Worm (Caenorhabditis elegans) whole organism, young adult: ENCODE measurements around the gene C33B4.4.

ENCODE experiments used
- B0019.2 ChIP-seq: fragments of 200-800 bp; sonication (Bioruptor generic); conservative IDR thresholded peaks from 2 replicates; pipeline ENCODE4 v1.3.6; 2022; ENCODE audit warnings: missing genetic modification reagents, missing genetic modification characterization, missing compliant biosample characterization
- C17E4.6 ChIP-seq: fragments of 200-800 bp; sonication (Bioruptor generic); IDR thresholded peaks from 2 replicates; pipeline ENCODE4 v1.3.6; 2022; ENCODE audit warnings: missing genetic modification reagents, missing genetic modification characterization, missing compliant biosample characterization
- F22D6.2 ChIP-seq: sonication (generic microtip); optimal IDR thresholded peaks from 2 replicates; lab custom pipeline; 2016; ENCODE audit warnings: mild to moderate bottlenecking, missing genetic modification characterization, missing compliant biosample characterization
- F23B12.7 ChIP-seq: sonication (generic microtip); optimal IDR thresholded peaks from 2 replicates; lab custom pipeline; 2017; ENCODE audit warnings: missing genetic modification characterization, mild to moderate bottlenecking, missing compliant biosample characterization, antibody characterized with exemption, moderate library complexity; ENCODE audit not compliant: insufficient read depth
- F37B4.10 ChIP-seq: fragments of 200-800 bp; sonication (Bioruptor generic); IDR thresholded peaks from 2 replicates; pipeline ENCODE4 v1.3.6; 2022; ENCODE audit warnings: missing genetic modification characterization, missing compliant biosample characterization
- F49E8.2 ChIP-seq: sonication (generic microtip); optimal IDR thresholded peaks from 3 replicates; lab custom pipeline; 2017; ENCODE audit warnings: missing genetic modification characterization, mild to moderate bottlenecking, missing compliant biosample characterization, antibody characterized with exemption, moderate library complexity; ENCODE audit not compliant: insufficient read depth
- K12H6.12 ChIP-seq: fragments of 200-800 bp; sonication (Bioruptor generic); optimal IDR thresholded peaks from 2 replicates; lab custom pipeline; 2018; ENCODE audit warnings: mild to moderate bottlenecking, missing genetic modification characterization, missing compliant biosample characterization
- Y53F4B.3 ChIP-seq: fragments of 200-800 bp; sonication (Bioruptor generic); IDR thresholded peaks from 2 replicates; pipeline ENCODE4 v1.3.6; 2022; ENCODE audit warnings: missing genetic modification reagents, missing genetic modification characterization, missing compliant biosample characterization
- Y53G8AR.9 ChIP-seq: fragments of 200-800 bp; sonication (Bioruptor generic); conservative IDR thresholded peaks from 2 replicates; pipeline ENCODE4 v1.3.6; 2022; ENCODE audit warnings: missing genetic modification reagents, missing genetic modification characterization, missing compliant biosample characterization
- Y56A3A.18 ChIP-seq: fragments of 200-800 bp; sonication (Bioruptor generic); IDR thresholded peaks from 2 replicates; pipeline ENCODE4 v1.3.6; 2022; ENCODE audit warnings: missing genetic modification reagents, missing genetic modification characterization, missing compliant biosample characterization
- Y79H2A.3 ChIP-seq: fragments of 200-800 bp; sonication (Bioruptor generic); conservative IDR thresholded peaks from 2 replicates; pipeline ENCODE4 v1.3.6; 2022; ENCODE audit warnings: missing genetic modification reagents, missing genetic modification characterization, missing compliant biosample characterization
- aptf-2 ChIP-seq: fragments of 200-800 bp; sonication (Bioruptor generic); conservative IDR thresholded peaks from 2 replicates; pipeline ENCODE4 v1.3.6; 2022; ENCODE audit warnings: missing genetic modification reagents, missing genetic modification characterization, missing compliant biosample characterization
- aptf-3 ChIP-seq: fragments of 200-800 bp; sonication (Bioruptor generic); IDR thresholded peaks from 2 replicates; pipeline ENCODE4 v1.3.6; 2022; ENCODE audit warnings: missing genetic modification characterization, missing compliant biosample characterization
- attf-3 ChIP-seq: fragments of 200-800 bp; sonication (Bioruptor generic); conservative IDR thresholded peaks from 2 replicates; pipeline ENCODE4 v1.3.6; 2022; ENCODE audit warnings: missing genetic modification reagents, missing genetic modification characterization, missing compliant biosample characterization
- attf-6 ChIP-seq: fragments of 200-800 bp; sonication (Bioruptor generic); IDR thresholded peaks from 2 replicates; pipeline ENCODE4 v1.3.6; 2022; ENCODE audit warnings: missing genetic modification reagents, missing genetic modification characterization, missing compliant biosample characterization
- cebp-1 ChIP-seq, 2 experiments: fragments of 200-800 bp in 1 of 2; sonication (Bioruptor generic) in 1 of 2; sonication (generic microtip) in 1 of 2; IDR thresholded peaks in 1 of 2; optimal IDR thresholded peaks in 1 of 2; 2 replicates each; pipeline versions ENCODE4 v1.3.6 to Lab custom; 2017 to 2022; ENCODE audit warnings: missing compliant biosample characterization in 2 of 2, missing genetic modification characterization in 2 of 2, mild to moderate bottlenecking in 1 of 2, missing genetic modification reagents in 1 of 2, moderate library complexity in 1 of 2
- ceh-58 ChIP-seq: fragments of 200-800 bp; sonication (Bioruptor generic); IDR thresholded peaks from 2 replicates; pipeline ENCODE4 v1.3.6; 2022; ENCODE audit warnings: missing genetic modification characterization, missing compliant biosample characterization
- ceh-91 ChIP-seq: fragments of 200-800 bp; sonication (Bioruptor generic); IDR thresholded peaks from 2 replicates; pipeline ENCODE4 v1.3.6; 2022; ENCODE audit warnings: missing genetic modification reagents, missing genetic modification characterization, missing compliant biosample characterization
- efl-1 ChIP-seq: fragments of 150-350 bp; optimal IDR thresholded peaks from 2 replicates; lab custom pipeline; 2014; ENCODE audit warnings: missing biosample characterization, missing genetic modification reagents, missing genetic modification characterization
- fkh-3 ChIP-seq: sonication (generic microtip); optimal IDR thresholded peaks from 2 replicates; lab custom pipeline; 2016; ENCODE audit warnings: mild to moderate bottlenecking, missing genetic modification characterization, missing compliant biosample characterization
- him-1 ChIP-seq: sonication (generic microtip); optimal IDR thresholded peaks from 2 replicates; lab custom pipeline; 2016; ENCODE audit warnings: missing genotype, missing genetic modification reagents, missing genetic modification characterization, missing compliant biosample characterization
- hmg-1.2 ChIP-seq: fragments of 200-800 bp; sonication (Bioruptor generic); IDR thresholded peaks from 2 replicates; pipeline ENCODE4 v1.3.6; 2022; ENCODE audit warnings: missing genetic modification reagents, missing genetic modification characterization, missing compliant biosample characterization
- hrde-1 ChIP-seq: sonication (generic microtip); optimal IDR thresholded peaks from 2 replicates; lab custom pipeline; 2016; ENCODE audit warnings: missing genetic modification characterization, mild to moderate bottlenecking, missing compliant biosample characterization, moderate library complexity, missing genotype, missing genetic modification reagents, borderline replicate concordance
- let-526 ChIP-seq: fragments of 200-800 bp; sonication (Bioruptor generic); IDR thresholded peaks from 2 replicates; pipeline ENCODE4 v1.3.6; 2022; ENCODE audit warnings: missing genetic modification reagents, missing genetic modification characterization, missing compliant biosample characterization
- lir-1 ChIP-seq: fragments of 200-800 bp; sonication (Bioruptor generic); conservative IDR thresholded peaks from 2 replicates; pipeline ENCODE4 v1.3.6; 2022; ENCODE audit warnings: missing genetic modification reagents, missing genetic modification characterization, missing compliant biosample characterization
- lsy-27 ChIP-seq: sonication (generic microtip); optimal IDR thresholded peaks from 2 replicates; lab custom pipeline; 2017; ENCODE audit warnings: missing genetic modification characterization, mild to moderate bottlenecking, missing compliant biosample characterization, antibody characterized with exemption, missing genotype, borderline replicate concordance; ENCODE audit not compliant: insufficient read depth
- madf-6 ChIP-seq: fragments of 200-800 bp; sonication (Bioruptor generic); IDR thresholded peaks from 2 replicates; pipeline ENCODE4 v1.3.6; 2022; ENCODE audit warnings: missing genetic modification reagents, missing genetic modification characterization, missing compliant biosample characterization
- madf-8 ChIP-seq: fragments of 200-800 bp; sonication (Bioruptor generic); conservative IDR thresholded peaks from 2 replicates; pipeline ENCODE4 v1.3.6; 2022; ENCODE audit warnings: missing genetic modification reagents, missing genetic modification characterization, missing compliant biosample characterization
- mxl-1 ChIP-seq: sonication (generic microtip); optimal IDR thresholded peaks from 2 replicates; lab custom pipeline; 2016; ENCODE audit warnings: missing genetic modification characterization, missing compliant biosample characterization
- nhr-27 ChIP-seq: fragments of 200-800 bp; sonication (Bioruptor generic); optimal IDR thresholded peaks from 2 replicates; lab custom pipeline; 2018; ENCODE audit warnings: mild to moderate bottlenecking, missing genetic modification characterization, moderate library complexity, missing compliant biosample characterization
- nhr-80 ChIP-seq: sonication (generic microtip); optimal IDR thresholded peaks from 2 replicates; lab custom pipeline; 2016; ENCODE audit warnings: missing genetic modification characterization, missing compliant biosample characterization
- pbrm-1 ChIP-seq: fragments of 200-800 bp; sonication (Bioruptor generic); IDR thresholded peaks from 2 replicates; pipeline ENCODE4 v1.3.6; 2022; ENCODE audit warnings: missing genetic modification reagents, missing genetic modification characterization, missing compliant biosample characterization
- pha-4 ChIP-seq: fragments of 150-350 bp; sonication (generic microtip); optimal IDR thresholded peaks from 2 replicates; lab custom pipeline; 2014; ENCODE audit warnings: missing biosample characterization, missing genetic modification reagents, missing genetic modification characterization
- repo-1 ChIP-seq: sonication (generic microtip); optimal IDR thresholded peaks from 2 replicates; lab custom pipeline; 2017; ENCODE audit warnings: mild to moderate bottlenecking, missing genetic modification characterization, missing compliant biosample characterization
- snpc-1.3 ChIP-seq: sonication (generic microtip); optimal IDR thresholded peaks from 2 replicates; lab custom pipeline; 2017; ENCODE audit warnings: missing genetic modification characterization, mild to moderate bottlenecking, missing compliant biosample characterization, antibody characterized with exemption, moderate library complexity, missing genotype, missing genetic modification reagents; ENCODE audit not compliant: insufficient read depth
- somi-1 ChIP-seq: fragments of 200-800 bp; sonication (Bioruptor generic); optimal IDR thresholded peaks from 2 replicates; lab custom pipeline; 2018; ENCODE audit warnings: mild to moderate bottlenecking, missing genetic modification characterization, missing compliant biosample characterization
- unc-62 ChIP-seq: fragments of 150-350 bp; optimal IDR thresholded peaks from 2 replicates; lab custom pipeline; 2014; ENCODE audit warnings: missing biosample characterization, missing genetic modification reagents, missing genetic modification characterization
- ztf-25 ChIP-seq: fragments of 200-800 bp; sonication (Bioruptor generic); IDR thresholded peaks from 2 replicates; pipeline ENCODE4 v1.3.6; 2022; ENCODE audit warnings: missing genetic modification reagents, missing genetic modification characterization, missing compliant biosample characterization
- ztf-28 ChIP-seq: fragments of 200-800 bp; sonication (Bioruptor generic); IDR thresholded peaks from 2 replicates; pipeline ENCODE4 v1.3.6; 2022; ENCODE audit warnings: missing genetic modification reagents, missing genetic modification characterization, missing compliant biosample characterization
- ztf-6 ChIP-seq: fragments of 200-800 bp; sonication (Bioruptor generic); IDR thresholded peaks from 2 replicates; pipeline ENCODE4 v1.3.6; 2022; ENCODE audit warnings: missing genetic modification reagents, missing genetic modification characterization, missing compliant biosample characterization

Gene C33B4.4

DNA sequence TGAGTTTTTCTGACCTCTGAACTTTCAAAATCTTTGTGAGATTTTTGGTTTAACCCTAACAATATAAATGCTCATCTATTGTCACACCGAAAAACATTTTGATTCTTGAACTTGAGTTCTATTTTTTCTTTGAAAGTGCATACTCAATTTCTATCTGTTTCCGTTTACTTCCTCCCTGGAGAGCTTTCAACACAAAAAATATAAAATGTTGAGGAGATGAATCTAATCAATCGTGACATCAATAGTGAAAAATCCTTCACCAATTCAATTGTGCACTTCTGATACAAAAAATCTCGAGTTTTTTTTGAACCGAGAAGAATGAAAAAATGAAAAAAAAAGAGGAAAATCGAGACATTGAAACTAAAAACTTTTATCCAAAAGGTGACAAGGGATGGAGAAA is 21.5 kb downstream of the C33B4.4 start:
- TF ChIP-seq pbrm-1: no peak
- no peak for TF ChIP-seq let-526 (GFP tag; lab: Robert Waterston, UW)
- TF ChIP-seq efl-1 (GFP tag; lab: Kevin White, UChicago): no peak
- no peak for TF ChIP-seq F22D6.2
- no peak for TF ChIP-seq ztf-6
- TF ChIP-seq hrde-1 (tag; lab: Kevin White, UChicago): no peak
- no peak for TF ChIP-seq cebp-1 (GFP tag; IDR thresholded peaks at IDR 0.05; lab: Robert Waterston, UW)
- TF ChIP-seq cebp-1 (tag; optimal IDR thresholded peaks at IDR 0.05; lab: Kevin White, UChicago): no peak
- TF ChIP-seq aptf-3 (GFP tag; lab: Robert Waterston, UW): no peak
- no peak for TF ChIP-seq madf-6 (GFP tag; lab: Robert Waterston, UW)
- no peak for TF ChIP-seq F23B12.7 (tag; lab: Kevin White, UChicago)
- no peak for TF ChIP-seq nhr-27 (tag; lab: Kevin White, UChicago)
- TF ChIP-seq C17E4.6: no peak
- no peak for TF ChIP-seq unc-62 (GFP tag; lab: Kevin White, UChicago)
- TF ChIP-seq B0019.2 (GFP tag; lab: Robert Waterston, UW): no peak
- no peak for TF ChIP-seq lir-1 (GFP tag; lab: Robert Waterston, UW)
- TF ChIP-seq aptf-2 (GFP tag; lab: Robert Waterston, UW): no peak
- TF ChIP-seq Y53F4B.3 (GFP tag; lab: Robert Waterston, UW): no peak

- TF ChIP-seq snpc-1.3 (tag; lab: Kevin White, UChicago) (no peak), F49E8.2 (tag; lab: Kevin White, UChicago) (no peak), ztf-25 (GFP tag; lab: Robert Waterston, UW) (no peak), Y56A3A.18 (GFP tag; lab: Robert Waterston, UW) (no peak), ceh-58 (GFP tag; lab: Robert Waterston, UW) (no peak), nhr-80 (no peak), aptf-2 (GFP tag; lab: Robert Waterston, UW) (no peak), K12H6.12 (tag; lab: Kevin White, UChicago) (no peak), lsy-27 (tag; lab: Kevin White, UChicago) (no peak), pbrm-1 (no peak), fkh-3 (tag; lab: Kevin White, UChicago) (no peak), attf-6 (GFP tag; lab: Robert Waterston, UW) (no peak), repo-1 (tag; lab: Kevin White, UChicago) (no peak), let-526 (GFP tag; lab: Robert Waterston, UW) (no peak), F37B4.10 (no peak), attf-3 (GFP tag; lab: Robert Waterston, UW) (no peak), hmg-1.2 (GFP tag; lab: Robert Waterston, UW) (no peak)
Observed at ce11 chrII:11353471-11353870, 29.8 kb downstream of the C33B4.4 start.

DNA sequence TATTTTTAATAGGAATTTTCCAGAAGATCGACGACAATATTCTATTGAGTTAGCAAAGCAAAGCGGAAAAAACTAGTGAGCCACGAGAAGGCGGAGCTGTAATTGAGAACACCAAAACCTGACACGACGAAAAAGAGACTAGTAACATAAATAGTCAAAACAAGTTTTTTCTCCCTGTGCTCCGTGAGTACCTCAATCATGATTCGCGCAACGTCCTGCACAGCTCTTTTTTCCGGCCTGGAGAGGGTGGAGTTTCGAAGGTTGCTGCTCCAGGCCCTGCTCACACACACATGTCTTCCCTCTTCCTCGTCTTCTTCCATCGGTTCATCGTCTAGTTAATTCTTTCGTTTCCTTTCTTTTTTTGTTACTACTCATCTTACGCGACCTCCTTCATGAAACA is 31.6 kb downstream of the C33B4.4 start, which contains the start of gene clh-2:
Gene clh-2 (plus strand): TSS at position 301 of the 400 bp plus-strand sequence.
- TF ChIP-seq C17E4.6 (no peak), madf-8 (no peak), Y53G8AR.9 (0 out of 2 replicates have a peak, but pooled peaks have one; percentile 40)

DNA sequence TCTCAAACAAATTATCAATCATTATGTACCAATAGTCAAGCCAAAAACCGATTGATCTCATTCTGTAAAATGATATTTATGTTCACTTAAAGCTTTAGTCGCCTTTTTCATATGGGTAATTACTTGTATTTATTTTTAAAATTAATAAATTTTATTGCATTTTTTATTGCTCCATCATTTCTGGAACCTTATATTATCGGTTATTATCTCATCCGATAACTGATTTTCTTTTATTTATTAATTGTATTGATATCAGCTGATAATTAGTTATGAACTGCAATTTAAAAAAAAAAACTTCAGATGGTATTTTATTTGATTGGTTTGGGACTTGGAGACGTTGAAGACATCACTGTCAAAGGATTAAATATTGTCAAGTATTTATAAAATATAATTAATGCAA is 33.4 kb downstream of the C33B4.4 start, which contains the start of gene dph-5:
Gene dph-5 (plus strand): TSS at position 301 of the 400 bp plus-strand sequence.
- no peak for TF ChIP-seq K12H6.12 (tag; lab: Kevin White, UChicago)
- no peak for TF ChIP-seq pha-4 (tag; lab: Kevin White, UChicago)
- no peak for TF ChIP-seq Y79H2A.3 (GFP tag; lab: Robert Waterston, UW)
- TF ChIP-seq Y53G8AR.9: no peak
- no peak for TF ChIP-seq F22D6.2
- no peak for TF ChIP-seq ztf-6
- TF ChIP-seq hrde-1 (tag; lab: Kevin White, UChicago): no peak
- TF ChIP-seq him-1 (tag; lab: Kevin White, UChicago): no peak
- no peak for TF ChIP-seq mxl-1 (tag; lab: Kevin White, UChicago)
- TF ChIP-seq ceh-91 (GFP tag; lab: Robert Waterston, UW): no peak
- no peak for TF ChIP-seq efl-1 (GFP tag; lab: Kevin White, UChicago)
- no peak for TF ChIP-seq let-526 (GFP tag; lab: Robert Waterston, UW)
- TF ChIP-seq ztf-28: no peak
- no peak for TF ChIP-seq somi-1
- TF ChIP-seq F37B4.10: no peak
